Fruit fly (Drosophila melanogaster) whole organism, larva: Measurements from ENCODE around the gene CG5984.
A peak's percentile ranks its signal among the peaks of the same experiment; 100 is the strongest.

ENCODE experiments used
- noc ChIP-seq: fragments of 200-800 bp; sonication (Bioruptor generic); optimal IDR thresholded peaks from 3 replicates; lab custom pipeline; 2019; ENCODE audit warnings: missing biosample characterization, mild to moderate bottlenecking, missing genetic modification characterization, moderate library complexity

Gene CG5984

DNA sequence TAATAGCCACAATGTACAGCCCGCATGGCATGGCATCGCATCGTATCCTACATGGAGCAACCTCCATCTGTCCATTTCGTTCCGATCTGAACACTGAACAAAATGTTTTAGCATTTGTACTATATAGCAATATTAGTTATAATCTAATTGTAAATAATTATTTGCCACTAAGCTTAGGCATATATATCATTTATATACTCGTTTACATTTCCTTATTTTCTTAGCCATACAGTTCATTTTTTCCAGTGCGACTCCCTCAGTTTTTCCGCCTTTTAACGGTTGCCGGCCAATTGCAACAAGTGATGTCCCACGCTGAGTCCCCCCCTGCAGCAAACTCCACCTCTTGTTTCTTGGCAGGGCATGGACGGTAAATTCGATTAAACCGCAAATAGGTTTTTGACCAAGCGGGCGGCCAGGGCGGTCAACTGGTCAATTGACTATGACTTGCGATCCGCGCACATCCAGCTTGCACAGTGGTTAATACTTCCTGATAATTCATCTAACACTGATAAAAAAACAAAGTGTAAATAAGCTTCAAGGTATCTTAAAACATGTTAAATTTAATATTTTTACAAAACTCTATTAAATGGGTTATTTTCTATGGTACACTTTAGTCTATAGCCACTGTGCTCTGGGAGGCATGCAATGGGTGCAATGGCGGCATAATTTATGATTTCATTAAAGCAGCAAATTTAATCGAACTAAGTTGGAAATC lies 38.1 kb downstream of the CG5984 start:
- TF ChIP-seq noc (tag; lab: Kevin White, UChicago): no peak

DNA sequence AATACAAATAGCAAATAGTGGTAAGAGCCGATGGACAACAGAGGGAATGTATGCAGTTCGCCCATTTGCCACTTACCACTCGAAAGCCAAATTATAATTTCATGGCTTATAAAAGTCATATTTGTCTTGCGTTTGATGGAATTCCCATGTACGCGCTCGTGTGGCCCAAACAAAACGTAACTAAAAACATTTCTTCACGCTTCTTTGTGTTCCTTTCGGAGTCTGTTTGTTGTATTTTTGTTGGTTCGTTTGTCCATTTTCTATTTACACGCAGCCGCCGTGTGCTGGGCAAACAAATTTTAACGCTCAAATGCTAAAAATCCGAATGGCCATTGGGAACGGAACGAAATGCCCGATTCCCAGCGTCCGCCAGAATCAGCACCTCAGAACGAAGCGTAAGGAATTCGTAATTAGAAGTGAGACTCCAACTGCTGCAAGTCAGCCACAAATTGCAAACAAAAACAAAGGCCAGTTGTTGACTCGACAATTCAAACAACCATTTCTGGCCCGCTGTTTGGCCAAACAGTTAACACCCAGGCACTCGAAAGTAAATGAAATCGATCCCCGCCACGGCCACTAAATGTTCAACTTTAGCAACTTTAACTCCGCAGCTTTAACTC lies 39.0 kb downstream of the CG5984 start:
- no peak for TF ChIP-seq noc (tag; lab: Kevin White, UChicago)

DNA sequence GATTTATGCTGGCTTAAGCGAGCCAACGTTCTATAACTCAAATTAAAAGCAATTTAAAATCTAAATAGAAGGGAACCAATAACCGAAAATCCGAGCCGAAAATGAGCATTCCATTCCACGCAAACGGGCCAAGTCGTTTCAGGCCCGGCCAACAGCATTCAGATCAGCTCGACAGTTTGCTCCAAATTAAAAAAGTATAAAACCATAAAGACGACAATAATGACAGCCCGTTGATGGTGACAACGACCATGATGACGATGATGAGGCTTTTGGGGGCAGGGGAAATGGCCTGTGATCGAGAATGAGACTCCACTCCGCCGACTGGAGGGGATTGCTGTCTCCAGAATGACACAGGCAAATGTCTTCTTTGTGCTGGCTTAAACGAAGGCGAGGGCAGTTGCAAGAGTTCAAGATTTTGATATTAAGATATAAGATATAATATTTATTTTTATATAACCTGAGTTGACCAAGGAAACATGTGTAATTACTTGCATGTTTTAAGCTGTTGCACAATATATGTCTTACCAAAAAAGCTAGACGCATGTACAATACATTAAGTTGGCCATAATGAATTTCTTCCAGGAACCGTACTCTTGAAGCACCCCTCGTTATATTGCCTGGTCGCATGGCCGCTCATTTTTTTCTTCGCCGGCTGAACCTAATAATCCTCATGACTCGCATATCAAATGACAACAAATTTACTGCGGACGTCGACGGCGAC lies 42.9 kb downstream of the CG5984 start:
- peak; percentile 50 for TF ChIP-seq noc (tag; lab: Kevin White, UChicago)

DNA sequence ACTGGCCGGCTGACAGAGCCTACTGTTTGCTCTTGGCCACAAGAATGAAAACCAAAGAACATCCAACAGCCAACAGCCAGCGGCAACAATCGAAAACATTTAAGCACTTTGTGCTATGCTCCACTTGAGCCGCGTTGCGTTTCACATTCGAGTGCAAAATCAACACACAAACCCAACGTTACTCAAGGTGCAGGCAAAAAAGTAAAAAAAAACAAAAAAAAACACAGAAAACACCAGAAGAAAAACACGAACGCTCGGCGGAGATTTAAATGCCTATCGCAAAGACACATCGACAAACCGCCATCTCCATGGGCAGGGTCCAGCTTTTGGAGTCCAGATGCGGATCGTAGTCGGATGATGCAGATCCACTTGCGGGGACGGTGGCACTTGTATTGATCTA lies 43.9 kb downstream of the CG5984 start:
- no peak for TF ChIP-seq noc (tag; lab: Kevin White, UChicago)

DNA sequence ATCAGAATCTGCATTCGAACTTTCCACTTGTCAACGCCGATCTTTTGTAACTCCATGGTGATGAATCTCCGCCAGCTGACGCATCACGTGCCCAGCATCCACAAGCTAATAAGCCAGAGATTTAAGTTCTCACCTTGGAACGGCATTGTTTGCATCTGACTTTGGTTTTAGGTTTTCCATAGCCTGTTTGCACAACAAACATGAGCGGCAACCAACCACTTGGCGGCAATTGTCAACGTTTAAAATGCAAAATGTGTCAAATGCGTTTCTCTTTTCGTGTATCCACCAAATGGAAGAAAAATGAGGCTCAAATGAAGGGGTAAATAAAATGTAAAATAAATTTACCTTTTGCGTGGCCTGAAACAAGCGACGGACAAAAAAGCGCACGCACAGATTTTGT lies 45.5 kb downstream of the CG5984 start:
- TF ChIP-seq noc (tag; lab: Kevin White, UChicago): no peak

DNA sequence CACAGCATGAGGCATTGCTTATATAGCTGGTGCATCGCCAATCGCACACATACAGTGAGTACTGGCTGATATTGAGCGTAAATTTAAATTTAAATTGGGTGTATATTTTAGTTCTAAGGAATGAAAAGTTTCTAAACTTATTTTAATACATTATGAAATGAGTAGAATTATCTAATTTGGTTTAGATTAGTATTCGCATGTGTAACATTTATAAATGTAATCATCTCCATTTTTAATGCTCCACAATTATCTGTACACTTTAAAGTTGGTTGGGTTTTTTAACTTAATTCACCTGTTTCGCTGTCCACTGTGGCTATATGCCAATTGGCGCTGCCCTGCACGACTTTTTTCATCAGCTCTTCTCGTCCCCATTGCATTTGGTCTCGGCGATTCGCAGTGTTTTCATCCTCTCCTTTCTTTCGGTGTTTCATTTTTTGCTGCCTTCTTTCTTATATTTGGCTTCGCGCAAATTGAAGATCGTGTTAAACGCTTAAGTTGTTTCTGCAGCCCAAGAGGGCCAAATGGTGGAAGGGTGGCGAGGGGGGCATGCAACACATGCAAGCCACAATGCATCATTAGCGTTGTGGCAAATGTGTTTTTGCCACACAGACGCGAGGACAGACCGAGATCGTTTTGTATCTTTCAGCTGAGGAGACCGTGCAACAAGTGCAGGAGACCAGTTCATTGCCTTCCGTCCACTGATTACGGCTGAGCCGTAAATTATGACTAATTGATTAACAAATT lies 46.1 kb downstream of the CG5984 start:
- no peak for TF ChIP-seq noc (tag; lab: Kevin White, UChicago)

DNA sequence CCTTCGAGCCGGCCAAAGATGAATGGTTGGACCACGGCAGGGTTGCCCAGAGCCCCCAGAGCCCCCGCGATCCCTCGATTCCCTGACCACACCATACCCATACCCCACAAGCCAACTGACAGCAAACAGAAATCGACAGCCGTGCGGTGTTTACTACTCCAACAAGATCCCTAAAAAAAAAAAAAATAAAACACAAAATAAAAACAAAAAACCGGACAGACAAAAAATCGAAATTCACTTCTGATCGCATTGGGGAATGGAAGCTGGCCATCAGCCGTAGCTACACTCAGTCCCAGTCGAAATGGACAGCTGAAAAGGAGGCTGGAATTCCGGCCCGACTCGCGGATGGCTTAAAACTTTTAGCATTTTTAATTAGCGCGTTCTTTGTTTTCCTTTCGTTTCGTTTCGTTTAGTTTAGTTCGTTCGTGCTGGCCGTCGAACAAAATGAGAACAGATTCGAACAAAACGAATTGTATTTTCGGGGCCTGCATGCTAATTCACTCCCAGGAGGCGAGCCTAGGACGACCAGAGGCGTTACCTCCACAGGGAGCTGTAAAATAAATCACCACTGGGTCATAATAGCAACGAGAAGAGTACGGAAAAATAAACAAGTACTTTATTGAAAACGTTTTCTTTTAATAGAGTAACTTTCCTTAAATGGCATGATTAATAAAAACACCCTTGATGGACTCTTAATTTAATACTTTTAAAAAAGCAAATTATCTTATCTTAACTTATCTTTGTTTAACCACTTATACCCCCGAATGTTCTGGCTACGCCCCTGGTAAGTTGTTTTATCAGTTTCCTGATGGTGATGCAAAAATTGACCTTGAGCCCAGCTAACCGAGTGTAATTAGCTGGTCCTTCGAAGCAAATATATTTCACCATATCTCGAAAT lies 48.7 kb downstream of the CG5984 start:
- no peak for TF ChIP-seq noc (tag; lab: Kevin White, UChicago)

DNA sequence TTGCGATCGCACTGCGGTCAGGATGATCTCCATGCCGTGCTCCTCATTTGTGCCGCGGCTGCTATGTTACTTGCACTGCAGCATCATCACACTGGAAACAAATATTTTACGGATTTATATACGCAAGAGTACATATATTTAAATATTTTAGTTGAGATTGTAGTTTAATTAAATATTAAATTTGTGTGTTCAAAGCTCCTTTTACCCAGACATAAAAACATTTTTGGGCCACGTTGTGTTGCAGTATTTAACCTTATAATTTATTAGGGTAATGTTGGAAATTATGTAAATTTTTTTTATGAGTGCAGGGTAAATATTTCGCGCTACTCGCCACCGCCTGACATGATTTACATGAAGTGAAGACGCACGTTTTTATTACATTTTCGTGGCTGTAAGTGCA lies 50.2 kb downstream of the CG5984 start:
- TF ChIP-seq noc (tag; lab: Kevin White, UChicago): no peak

DNA sequence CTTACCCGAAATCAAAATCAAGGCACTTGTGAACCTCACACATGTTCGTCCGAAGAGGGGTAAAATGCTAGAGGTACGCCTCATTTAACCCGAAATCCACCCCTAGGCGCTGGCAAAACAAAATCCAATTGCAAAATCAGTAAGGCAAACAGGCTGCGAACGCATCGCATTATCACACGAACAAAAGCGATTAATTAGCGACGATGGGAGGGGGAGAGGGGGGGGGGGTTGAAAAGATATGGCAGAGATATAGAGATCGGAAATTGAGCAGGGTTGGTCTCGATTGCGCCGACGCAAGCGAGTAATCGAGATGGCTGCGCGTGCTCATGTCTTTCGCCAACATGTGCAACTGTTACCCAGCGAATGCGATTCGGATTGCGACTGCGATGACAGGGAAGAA lies 50.9 kb downstream of the CG5984 start:
- no peak for TF ChIP-seq noc (tag; lab: Kevin White, UChicago)
